Worm (Caenorhabditis elegans): ENCODE results near the gene his-71.

his-71 gene

DNA sequence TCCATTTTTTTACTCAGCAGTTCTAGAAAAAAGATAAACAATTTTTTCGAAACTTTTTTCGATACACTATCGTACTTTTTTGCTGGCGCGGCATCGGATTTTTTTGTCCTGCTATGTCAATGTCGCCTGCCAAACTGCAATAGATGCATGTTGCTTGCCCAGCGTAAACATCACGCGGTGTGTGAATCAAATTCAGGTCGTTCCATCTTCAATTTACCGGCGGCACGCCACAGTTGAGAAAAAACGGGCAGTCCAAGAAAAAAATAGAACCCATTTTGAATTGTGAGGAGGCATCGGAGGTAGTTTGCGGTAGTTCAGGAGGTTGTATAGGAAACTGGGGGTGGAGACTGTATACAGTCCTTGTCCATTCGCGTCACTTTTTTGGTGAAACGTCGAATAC is 36.6 kb upstream of the his-71 start:
- TF ChIP-seq sma-3 (GFP tag; optimal IDR thresholded peaks at IDR 0.05) (peak; percentile 0), gmeb-1 (tag; optimal IDR thresholded peaks at IDR 0.05) (peak; percentile 2), nhr-25 (tag; optimal IDR thresholded peaks at IDR 0.05) (peak; percentile 58), nhr-129 (tag; optimal IDR thresholded peaks at IDR 0.05) (peak; percentile 85), nhr-11 (tag; optimal IDR thresholded peaks at IDR 0.05) (no peak), sma-9 (GFP tag; optimal IDR thresholded peaks at IDR 0.05) (peak; percentile 67), sma-9 (tag; optimal IDR thresholded peaks at IDR 0.05) (no peak), F13H6.1 (tag; optimal IDR thresholded peaks at IDR 0.05) (peak; percentile 24), elt-1 (tag; optimal IDR thresholded peaks at IDR 0.05) (no peak), lsy-2 (tag; optimal IDR thresholded peaks at IDR 0.05) (peak in 1 of 2 experiments; percentile 1), ama-1 (optimal IDR thresholded peaks at IDR 0.05) (peak; percentile 74), nhr-21 (tag; optimal IDR thresholded peaks at IDR 0.05) (no peak)

DNA sequence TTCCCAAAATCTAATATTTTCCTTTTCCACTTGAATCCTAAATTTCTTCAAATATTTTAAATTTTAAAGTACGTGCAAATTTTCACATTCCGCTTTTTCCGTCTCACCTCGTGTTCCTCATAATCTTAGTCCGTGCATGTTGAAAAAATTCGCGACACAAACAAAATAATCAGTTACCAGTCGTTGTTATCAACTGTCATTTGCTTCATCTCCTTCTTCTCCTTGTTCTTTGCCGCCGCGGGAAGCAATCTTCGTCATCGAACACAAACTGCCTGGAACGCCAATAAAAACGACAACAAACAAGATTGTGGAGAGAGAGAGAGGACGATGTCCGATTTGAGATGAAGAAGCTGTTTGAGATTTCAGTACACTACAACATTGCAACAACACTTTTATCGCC is 35.9 kb upstream of the his-71 start, which contains the start of gene C34D10.5:
Gene C34D10.5, plus strand, starts transcription at position 269 of the 400 bp plus-strand sequence.
- TF ChIP-seq skn-1 (tag; optimal IDR thresholded peaks at IDR 0.05) (no peak), sma-3 (GFP tag; optimal IDR thresholded peaks at IDR 0.05) (peak; percentile 3), nhr-77 (tag; optimal IDR thresholded peaks at IDR 0.05) (no peak)

DNA sequence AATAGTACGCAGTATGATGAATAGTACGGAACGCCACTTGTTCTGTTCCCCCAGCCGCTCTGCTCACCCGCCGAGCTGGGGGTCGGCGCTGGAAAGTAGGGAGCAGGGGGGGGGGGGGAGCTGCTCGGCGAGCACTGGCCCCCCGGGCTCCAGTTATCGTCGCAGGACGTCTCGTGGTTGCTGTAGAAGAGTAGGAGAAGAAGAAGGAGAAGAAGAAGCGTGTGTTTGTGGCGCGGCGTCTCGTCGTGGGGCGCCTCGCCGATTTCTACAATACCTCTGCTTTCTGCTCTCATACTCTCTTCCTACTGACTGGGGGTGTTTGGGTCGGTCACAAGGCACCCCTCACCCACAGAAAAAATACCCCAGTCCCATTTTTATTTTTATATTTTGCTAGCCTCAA is 35.4 kb upstream of the his-71 start:
- TF ChIP-seq unc-55 (GFP tag; optimal IDR thresholded peaks at IDR 0.05) (peak; percentile 42), nhr-12 (tag; optimal IDR thresholded peaks at IDR 0.05) (no peak), mdl-1 (tag; optimal IDR thresholded peaks at IDR 0.05) (peak in 1 of 2 experiments; percentile 25), F13H6.1 (tag; optimal IDR thresholded peaks at IDR 0.05) (peak; percentile 43), lsy-2 (tag; optimal IDR thresholded peaks at IDR 0.05) (peak in 1 of 2 experiments; percentile 33), C34F6.9 (tag; optimal IDR thresholded peaks at IDR 0.05) (peak; percentile 50), lin-13 (GFP tag; optimal IDR thresholded peaks at IDR 0.05) (peak; percentile 4), zag-1 (tag; optimal IDR thresholded peaks at IDR 0.05) (peak; percentile 15), Y55F3AM.14 (GFP tag; optimal IDR thresholded peaks at IDR 0.05) (peak; percentile 85), sma-3 (GFP tag; optimal IDR thresholded peaks at IDR 0.05) (no peak), nhr-129 (tag; optimal IDR thresholded peaks at IDR 0.05) (peak; percentile 38), mab-5 (tag; optimal IDR thresholded peaks at IDR 0.05) (no peak), nhr-10 (tag; optimal IDR thresholded peaks at IDR 0.05) (no peak), dmd-4 (tag; optimal IDR thresholded peaks at IDR 0.05) (no peak), peb-1 (tag; optimal IDR thresholded peaks at IDR 0.05) (no peak), nhr-21 (tag; optimal IDR thresholded peaks at IDR 0.05) (no peak), lin-11 (tag; optimal IDR thresholded peaks at IDR 0.05) (peak; percentile 60), nhr-77 (tag; optimal IDR thresholded peaks at IDR 0.05) (no peak), sma-9 (GFP tag; optimal IDR thresholded peaks at IDR 0.05) (peak; percentile 40), sma-9 (tag; optimal IDR thresholded peaks at IDR 0.05) (no peak)

DNA sequence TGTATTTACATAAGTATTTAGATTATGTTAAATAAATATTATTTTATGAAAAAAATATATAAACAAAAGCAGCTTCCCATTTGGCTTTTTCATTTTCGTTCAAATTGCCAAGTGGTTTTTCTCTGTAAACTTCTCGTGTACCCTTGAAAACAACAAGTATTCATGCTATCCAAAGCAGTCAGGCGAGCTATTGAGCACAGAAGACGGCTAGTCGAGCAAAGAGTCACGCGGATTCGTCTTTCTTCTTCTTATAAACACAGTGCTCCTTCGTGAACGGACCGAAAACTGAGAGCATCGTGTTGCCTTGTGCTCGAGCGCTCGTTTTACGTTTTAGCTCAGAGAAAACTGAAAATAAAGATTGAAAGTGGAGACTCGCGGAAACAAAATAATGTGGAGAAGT is 34.0 kb upstream of the his-71 start:
- TF ChIP-seq nhr-129 (tag; optimal IDR thresholded peaks at IDR 0.05) (peak; percentile 43), C34F6.9 (tag; optimal IDR thresholded peaks at IDR 0.05) (peak; percentile 17), zag-1 (tag; optimal IDR thresholded peaks at IDR 0.05) (no peak), unc-55 (GFP tag; optimal IDR thresholded peaks at IDR 0.05) (peak; percentile 21)

DNA sequence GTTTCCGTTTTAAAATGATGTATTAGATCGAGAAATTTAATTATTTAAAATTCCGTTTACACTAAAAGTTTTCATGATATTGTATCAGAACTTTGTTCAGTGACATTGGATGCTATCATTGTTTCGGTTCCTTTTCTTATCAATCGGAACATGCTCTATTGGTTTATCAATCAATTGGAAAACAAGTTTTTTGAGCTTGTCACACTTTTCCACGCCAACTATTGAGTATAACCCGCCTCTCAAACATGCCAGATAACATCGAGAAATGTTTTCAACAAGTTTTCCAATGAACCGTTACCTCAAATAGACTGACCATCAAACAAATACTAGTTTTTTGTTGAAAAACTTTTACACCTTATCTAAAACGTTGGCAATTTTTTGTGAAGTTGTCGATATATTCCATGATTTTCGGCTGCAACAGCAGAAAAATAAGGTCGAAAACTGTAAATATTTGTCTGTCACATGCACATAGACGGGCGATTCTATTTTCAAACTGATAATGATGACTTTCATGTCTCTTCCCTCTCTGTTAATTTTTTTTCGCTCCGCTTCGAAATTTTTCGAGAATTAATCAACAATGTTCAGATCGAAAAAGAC is 32.6 kb upstream of the his-71 start, which contains the start of gene unk-1:
Gene unk-1, plus strand, starts transcription at position 577 of the 597 bp plus-strand sequence.
- TF ChIP-seq crh-2 (tag; optimal IDR thresholded peaks at IDR 0.05) (peak; percentile 13), peb-1 (tag; optimal IDR thresholded peaks at IDR 0.05) (no peak), lin-11 (tag; optimal IDR thresholded peaks at IDR 0.05) (no peak), skn-1 (tag; optimal IDR thresholded peaks at IDR 0.05) (peak; percentile 17), nhr-237 (tag; optimal IDR thresholded peaks at IDR 0.05) (no peak), nhr-10 (tag; optimal IDR thresholded peaks at IDR 0.05) (no peak), C34F6.9 (tag; optimal IDR thresholded peaks at IDR 0.05) (no peak), nhr-129 (tag; optimal IDR thresholded peaks at IDR 0.05) (no peak), lin-13 (GFP tag; optimal IDR thresholded peaks at IDR 0.05) (no peak), ztf-4 (tag; optimal IDR thresholded peaks at IDR 0.05) (no peak), fos-1 (tag; optimal IDR thresholded peaks at IDR 0.05) (peak; percentile 27), nhr-6 (tag; optimal IDR thresholded peaks at IDR 0.05) (no peak), sem-4 (tag; optimal IDR thresholded peaks at IDR 0.05) (no peak), nhr-12 (tag; optimal IDR thresholded peaks at IDR 0.05) (no peak), aly-2 (tag; optimal IDR thresholded peaks at IDR 0.05) (no peak), sma-3 (GFP tag; optimal IDR thresholded peaks at IDR 0.05) (no peak), mdl-1 (tag; optimal IDR thresholded peaks at IDR 0.05) (no peak), lin-39 (tag; optimal IDR thresholded peaks at IDR 0.05) (no peak), ama-1 (optimal IDR thresholded peaks at IDR 0.05) (no peak), nhr-77 (tag; optimal IDR thresholded peaks at IDR 0.05) (no peak)

Measured in whole organism, L2 larva.